Worm (Caenorhabditis elegans) whole organism, L3 larva: ENCODE measurements around the gene let-765.

ENCODE experiments used
- ceh-28 ChIP-seq: fragments of 150-350 bp; optimal IDR thresholded peaks from 2 replicates; lab custom pipeline; 2014; ENCODE audit warnings: missing biosample characterization, missing genetic modification reagents, missing genetic modification characterization
- elt-1 ChIP-seq: fragments of 150-350 bp; optimal IDR thresholded peaks from 2 replicates; lab custom pipeline; 2014; ENCODE audit warnings: missing biosample characterization, missing genetic modification characterization
- elt-2 ChIP-seq: sonication (generic microtip); optimal IDR thresholded peaks from 2 replicates; lab custom pipeline; 2016; ENCODE audit warnings: missing genetic modification reagents, mild to moderate bottlenecking, missing genetic modification characterization, missing compliant biosample characterization
- eor-1 ChIP-seq, 2 experiments: fragments of 150-350 bp; optimal IDR thresholded peaks; 2 replicates each; lab custom pipeline; 2014 to 2018; ENCODE audit warnings: missing biosample characterization in 2 of 2, missing genetic modification characterization in 2 of 2
- fkh-10 ChIP-seq: sonication (generic microtip); optimal IDR thresholded peaks from 2 replicates; lab custom pipeline; 2017; ENCODE audit warnings: missing biosample characterization, missing genetic modification reagents, missing genetic modification characterization
- hmg-11 ChIP-seq: sonication (generic microtip); optimal IDR thresholded peaks from 2 replicates; lab custom pipeline; 2016; ENCODE audit warnings: missing genetic modification characterization, missing compliant biosample characterization
- lin-15B ChIP-seq: fragments of 150-350 bp; optimal IDR thresholded peaks from 2 replicates; lab custom pipeline; 2014; ENCODE audit warnings: missing biosample characterization, missing genetic modification characterization
- nfya-1 ChIP-seq: sonication (generic microtip); optimal IDR thresholded peaks from 2 replicates; lab custom pipeline; 2017; ENCODE audit warnings: missing genetic modification characterization, mild to moderate bottlenecking, missing compliant biosample characterization, antibody characterized with exemption, moderate library complexity; ENCODE audit not compliant: insufficient read depth
- nhr-25 ChIP-seq: sonication (generic microtip); optimal IDR thresholded peaks from 2 replicates; lab custom pipeline; 2017; ENCODE audit warnings: missing biosample characterization, missing genetic modification characterization
- nhr-43 ChIP-seq: sonication (generic microtip); optimal IDR thresholded peaks from 2 replicates; lab custom pipeline; 2016; ENCODE audit warnings: mild to moderate bottlenecking, missing genetic modification characterization, missing compliant biosample characterization; ENCODE audit not compliant: poor library complexity, severe bottlenecking
- pha-4 ChIP-seq: fragments of 150-350 bp; optimal IDR thresholded peaks from 2 replicates; lab custom pipeline; 2014; ENCODE audit warnings: missing biosample characterization, missing genetic modification reagents, missing genetic modification characterization
- snpc-4 ChIP-seq: fragments of 150-350 bp; optimal IDR thresholded peaks from 2 replicates; lab custom pipeline; 2014; ENCODE audit warnings: missing biosample characterization, missing genetic modification characterization
- tbx-2 ChIP-seq: sonication (generic microtip); optimal IDR thresholded peaks from 2 replicates; lab custom pipeline; 2016; ENCODE audit warnings: mild to moderate bottlenecking, missing genetic modification characterization, missing compliant biosample characterization
- unc-39 ChIP-seq: sonication (generic microtip); optimal IDR thresholded peaks from 4 replicates; lab custom pipeline; 2017; ENCODE audit warnings: missing biosample characterization, missing genetic modification characterization

The let-765 gene

DNA sequence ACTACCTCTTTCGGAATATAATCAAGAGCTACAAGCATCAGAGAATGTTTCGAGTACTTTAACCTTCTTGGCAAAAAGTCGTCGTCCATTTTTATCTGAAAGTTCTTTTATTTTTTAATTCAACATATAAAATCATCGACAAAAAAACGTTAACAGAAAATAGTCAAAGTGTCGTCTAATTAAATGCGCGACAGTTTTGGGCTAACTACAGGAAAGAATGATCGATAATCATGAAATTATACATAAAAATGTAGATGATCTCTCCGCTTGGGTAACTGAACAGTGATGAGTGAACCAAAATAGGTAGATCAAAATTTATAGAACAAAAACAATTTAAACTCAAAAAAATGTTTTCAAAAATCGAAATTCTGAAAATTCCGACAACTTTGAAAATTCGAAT, 42.5 kb downstream of the let-765 start, which contains the start of gene C09E7.8:
Gene C09E7.8 (minus strand): TSS at position 101 of the 400 bp plus-strand sequence.
- TF ChIP-seq nhr-25 (tag; lab: Kevin White, UChicago) (no peak), unc-39 (tag; lab: Kevin White, UChicago) (no peak), eor-1 (tag; optimal IDR thresholded peaks at IDR 0.05; lab: Kevin White, UChicago) (no peak)

DNA sequence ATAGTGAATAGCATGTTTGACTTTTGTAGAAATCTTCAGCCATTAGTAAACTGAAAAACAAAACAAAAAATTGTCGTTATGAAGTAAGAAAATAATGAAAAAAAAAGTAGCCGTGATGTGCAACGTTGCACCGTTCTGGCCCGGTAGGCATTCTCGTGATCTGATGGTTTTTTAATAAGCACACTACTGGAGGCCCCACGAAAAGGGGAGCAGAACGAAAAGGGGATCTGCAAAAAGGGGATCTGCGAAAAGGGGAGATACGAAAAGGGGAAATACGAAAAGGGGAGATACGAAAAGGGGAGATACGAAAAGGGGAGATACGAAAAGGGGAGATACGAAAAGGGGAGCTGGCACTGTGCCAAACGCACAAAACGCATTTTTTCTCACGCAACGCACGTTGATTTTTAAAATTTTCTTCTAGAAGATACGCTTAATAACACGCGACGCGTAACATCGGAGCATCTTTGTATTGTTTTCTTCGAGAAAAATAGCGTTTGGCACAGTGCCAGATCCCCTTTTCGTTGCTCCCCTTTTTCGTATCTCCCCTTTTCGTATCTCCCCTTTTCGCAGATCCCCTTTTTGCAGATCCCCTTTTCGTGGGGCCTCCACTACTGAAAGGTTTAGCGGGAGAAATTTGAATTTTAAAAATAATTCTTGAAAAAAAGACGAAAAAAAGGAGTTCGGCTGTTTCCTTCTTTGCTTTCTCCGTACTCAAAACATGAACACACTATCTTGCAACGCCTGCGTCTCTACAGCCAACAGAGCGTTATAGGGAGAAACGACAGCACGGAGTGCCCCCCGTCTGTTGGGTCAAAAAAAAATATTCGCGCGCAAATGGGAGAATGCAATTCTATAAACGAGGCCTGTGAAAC, 49.5 kb downstream of the let-765 start, which contains the start of gene C09E7.7:
Gene C09E7.7 (minus strand): TSS at position 57 of the 872 bp plus-strand sequence.
- TF ChIP-seq ceh-28 (tag; lab: Kevin White, UChicago) (peak; percentile 0), nfya-1 (tag; lab: Kevin White, UChicago) (peak; percentile 50), nhr-43 (tag; lab: Kevin White, UChicago) (peak; percentile 63), tbx-2 (tag; lab: Kevin White, UChicago) (peak; percentile 21), fkh-10 (peak; percentile 2), pha-4 (tag; lab: Kevin White, UChicago) (peak; percentile 30), snpc-4 (tag; lab: Kevin White, UChicago) (peak; percentile 25), elt-2 (peak; percentile 16), lin-15B (tag; lab: Kevin White, UChicago) (peak; percentile 21), elt-1 (peak; percentile 36), hmg-11 (peak; percentile 11), nhr-25 (tag; lab: Kevin White, UChicago) (peak; percentile 15)
- TF ChIP-seq, all 47 proteins: peak for 12; not testable (repeated sequence) for 35
